Fruit fly (Drosophila melanogaster): ENCODE results near the gene CG13607.

CG13607 gene

DNA sequence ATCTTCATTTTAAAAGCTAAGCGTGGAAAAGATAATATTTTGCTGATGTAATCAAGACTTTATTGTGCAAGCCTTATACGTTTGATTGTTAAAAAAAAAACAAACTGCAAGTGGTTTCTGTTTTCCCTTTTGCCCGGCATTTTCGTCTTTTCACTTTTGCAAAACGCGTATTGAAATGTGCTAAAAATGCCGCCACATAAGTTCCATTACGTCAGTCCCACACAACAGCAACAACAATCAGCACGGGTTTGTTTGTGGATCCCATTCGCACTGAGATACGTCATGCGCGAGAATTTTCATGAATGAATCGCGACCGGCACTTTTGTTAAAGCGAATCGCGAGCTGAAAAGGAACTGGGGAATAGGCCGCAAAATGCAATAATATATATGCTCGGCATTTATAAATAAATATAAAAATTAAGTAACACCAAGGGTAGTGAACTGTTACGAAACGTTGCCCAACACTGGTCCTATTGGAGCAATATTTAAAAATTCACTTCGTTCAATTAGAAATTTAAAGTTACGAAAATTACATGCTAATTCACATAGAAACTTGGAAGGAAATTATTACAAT is 10.0 kb downstream of the CG13607 start (continued):
- TF ChIP-seq Hr39 (optimal IDR thresholded peaks at IDR 0.05), result no peak
- TF ChIP-seq E2f2 (GFP tag; IDR thresholded peaks at IDR 0.05), result no peak
- peak; percentile 40 for TF ChIP-seq CG6254 (GFP tag; optimal IDR thresholded peaks at IDR 0.05)
- no peak for TF ChIP-seq ham (GFP tag; IDR thresholded peaks at IDR 0.05)
- TF ChIP-seq odd (GFP tag; optimal IDR thresholded peaks at IDR 0.05), result peak; percentile 6
- TF ChIP-seq Fer1 (GFP tag; optimal IDR thresholded peaks at IDR 0.05), result peak; percentile 76
- peak; percentile 30 for TF ChIP-seq CG12071 (GFP tag; optimal IDR thresholded peaks at IDR 0.05)
- TF ChIP-seq al (GFP tag; IDR thresholded peaks at IDR 0.05), result no peak
- TF ChIP-seq Meics (GFP tag; optimal IDR thresholded peaks at IDR 0.05), result peak; percentile 28
- peak; percentile 4 for TF ChIP-seq CoRest (tag; optimal IDR thresholded peaks at IDR 0.05)
- no peak for TF ChIP-seq dm (GFP tag; optimal IDR thresholded peaks at IDR 0.05)
- no peak for TF ChIP-seq CG9797 (GFP tag; optimal IDR thresholded peaks at IDR 0.05)
- peak; percentile 92 for TF ChIP-seq nerfin-1 (tag; optimal IDR thresholded peaks at IDR 0.05)
- TF ChIP-seq CG1832 (GFP tag; optimal IDR thresholded peaks at IDR 0.05), result no peak
- peak; percentile 68 for TF ChIP-seq lilli (GFP tag; optimal IDR thresholded peaks at IDR 0.05)
- peak; percentile 82 for TF ChIP-seq corto (GFP tag; optimal IDR thresholded peaks at IDR 0.05)
- no peak for TF ChIP-seq CG6791 (GFP tag; IDR thresholded peaks at IDR 0.05; ENCODE audit: partially characterized antibody)
- TF ChIP-seq gt (GFP tag; IDR thresholded peaks at IDR 0.05), result no peak
- peak; percentile 44 for TF ChIP-seq CG4424 (GFP tag; optimal IDR thresholded peaks at IDR 0.05)
- TF ChIP-seq Myb (GFP tag; optimal IDR thresholded peaks at IDR 0.05), result no peak
- TF ChIP-seq CG4282 (GFP tag; optimal IDR thresholded peaks at IDR 0.05), result no peak
- no peak for TF ChIP-seq Deaf1 (tag; optimal IDR thresholded peaks at IDR 0.05)
- no peak for TF ChIP-seq CG11093 (GFP tag; IDR thresholded peaks at IDR 0.05)
- peak; percentile 45 for TF ChIP-seq wek (GFP tag; optimal IDR thresholded peaks at IDR 0.05)
- TF ChIP-seq Bgb (GFP tag; IDR thresholded peaks at IDR 0.05; ENCODE audit: partially characterized antibody), result no peak
- no peak for TF ChIP-seq Hmx (GFP tag; optimal IDR thresholded peaks at IDR 0.05)
- TF ChIP-seq nom (GFP tag; optimal IDR thresholded peaks at IDR 0.05), result peak; percentile 72
- TF ChIP-seq gcm (GFP tag; optimal IDR thresholded peaks at IDR 0.05), result peak; percentile 51
- TF ChIP-seq Bteb2 (GFP tag; optimal IDR thresholded peaks at IDR 0.05), result peak; percentile 45
- peak; percentile 63 for TF ChIP-seq cwo (GFP tag; optimal IDR thresholded peaks at IDR 0.05)
- TF ChIP-seq NfI (GFP tag; optimal IDR thresholded peaks at IDR 0.05), result peak; percentile 67
- TF ChIP-seq sens (GFP tag), result peak; percentile 91
- TF ChIP-seq CG3847 (GFP tag; IDR thresholded peaks at IDR 0.05), result no peak
- no peak for TF ChIP-seq CG13894 (tag; optimal IDR thresholded peaks at IDR 0.05)
- peak; percentile 42 to 59 for TF ChIP-seq dpn (GFP tag; optimal IDR thresholded peaks at IDR 0.05)
- TF ChIP-seq aop (GFP tag; IDR thresholded peaks at IDR 0.05), result no peak
- TF ChIP-seq BEAF-32 (GFP tag; optimal IDR thresholded peaks at IDR 0.05), result no peak
- peak; percentile 8 for TF ChIP-seq CG13123 (GFP tag; optimal IDR thresholded peaks at IDR 0.05)
- peak; percentile 21 for TF ChIP-seq phol (tag; optimal IDR thresholded peaks at IDR 0.05)
- TF ChIP-seq row (GFP tag; IDR thresholded peaks at IDR 0.05), result no peak
- TF ChIP-seq CG4328 (GFP tag; optimal IDR thresholded peaks at IDR 0.05), result peak; percentile 37
- TF ChIP-seq grau (tag; optimal IDR thresholded peaks at IDR 0.05), result peak; percentile 37
- TF ChIP-seq HLH54F (GFP tag; optimal IDR thresholded peaks at IDR 0.05), result peak; percentile 16
- TF ChIP-seq CG17912 (GFP tag; optimal IDR thresholded peaks at IDR 0.05), result peak; percentile 5
- TF ChIP-seq CG3281 (GFP tag; optimal IDR thresholded peaks at IDR 0.05), result peak; percentile 73
- no peak for TF ChIP-seq Nf-YC (tag; optimal IDR thresholded peaks at IDR 0.05)
- TF ChIP-seq Scr (GFP tag; IDR thresholded peaks at IDR 0.05; ENCODE audit: partially characterized antibody), result no peak
- peak; percentile 25 for TF ChIP-seq CG6813 (GFP tag; optimal IDR thresholded peaks at IDR 0.05)
- TF ChIP-seq CG5180 (GFP tag; optimal IDR thresholded peaks at IDR 0.05), result peak; percentile 16
- TF ChIP-seq CG31365 (tag; optimal IDR thresholded peaks at IDR 0.05), result peak; percentile 36
